Fruit fly (Drosophila melanogaster) S2 (cell line): Measurements from ENCODE around the gene CG14260.

Experiments used
- CG8478 ChIP-seq: fragments of >200 bp; optimal IDR thresholded peaks from 2 replicates; lab custom pipeline; 2018
- CTCF ChIP-seq, 2 experiments: fragments of >200 bp; optimal IDR thresholded peaks; 2 replicates each; lab custom pipeline; 2018

DNA sequence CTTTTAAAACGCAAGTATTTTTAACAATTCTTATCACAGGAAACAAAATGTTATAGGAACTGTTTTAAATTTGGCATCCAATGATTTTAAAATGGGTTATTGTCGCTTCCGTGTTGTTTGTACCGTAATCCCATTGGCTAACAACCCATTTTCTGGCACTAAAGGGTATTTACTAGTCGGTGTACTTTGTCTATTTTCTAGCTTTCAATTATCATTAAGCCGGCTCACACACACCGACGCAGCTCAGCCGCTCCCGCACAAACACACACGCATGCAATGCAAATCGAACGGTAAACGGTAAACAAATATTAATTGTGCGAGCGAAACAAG lies 20.9 kb upstream of the CG14260 start:
- TF ChIP-seq CG8478 (lab: Kevin White, UChicago) (no peak), CTCF (optimal IDR thresholded peaks at IDR 0.05; lab: Kevin White, UChicago) (no peak)
